Fruit fly (Drosophila melanogaster): ENCODE results near the gene CG7634.

The CG7634 gene

DNA sequence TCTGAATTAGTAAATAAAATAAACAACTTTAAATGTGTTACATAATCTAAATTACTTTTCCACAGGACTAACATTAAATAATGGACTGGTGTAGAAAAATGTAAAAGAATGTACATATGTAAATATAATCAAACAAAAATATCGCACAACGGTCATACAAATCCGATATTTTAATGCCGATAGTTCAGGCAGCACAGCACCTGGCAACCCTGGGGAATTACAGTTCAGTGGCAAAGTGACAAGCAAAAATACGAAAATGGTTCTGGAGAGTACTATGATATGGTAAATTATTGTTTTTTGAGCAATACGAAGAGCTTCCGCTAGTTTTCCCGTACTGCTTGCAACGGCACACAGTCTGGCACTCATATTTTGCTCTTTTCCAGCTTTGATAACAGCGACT lies 28.4 kb upstream of the CG7634 start, which contains the start of gene Rpn10:
Rpn10 (plus strand) TSS at position 144 of the 400 bp plus-strand sequence.
- no peak for TF ChIP-seq CG6792 (GFP tag; optimal IDR thresholded peaks at IDR 0.05)
- no peak for TF ChIP-seq Eip75B (GFP tag; optimal IDR thresholded peaks at IDR 0.05)
- TF ChIP-seq Sox102F (GFP tag; optimal IDR thresholded peaks at IDR 0.05), result no peak
- no peak for TF ChIP-seq CG32006 (GFP tag; optimal IDR thresholded peaks at IDR 0.05)
- no peak for TF ChIP-seq Met (GFP tag; optimal IDR thresholded peaks at IDR 0.05)
- peak; percentile 31 for TF ChIP-seq lz (GFP tag; optimal IDR thresholded peaks at IDR 0.05)
- TF ChIP-seq Hr38 (GFP tag; optimal IDR thresholded peaks at IDR 0.05), result no peak
- TF ChIP-seq svp (GFP tag), result no peak
- TF ChIP-seq acj6 (GFP tag; optimal IDR thresholded peaks at IDR 0.05), result no peak
- TF ChIP-seq CG6163 (GFP tag; IDR thresholded peaks at IDR 0.05), result no peak
- TF ChIP-seq net (GFP tag; optimal IDR thresholded peaks at IDR 0.05), result no peak
- TF ChIP-seq salr (GFP tag; optimal IDR thresholded peaks at IDR 0.05), result no peak
- no peak for TF ChIP-seq CG9139 (GFP tag; optimal IDR thresholded peaks at IDR 0.05)
- TF ChIP-seq Ets96B (tag; optimal IDR thresholded peaks at IDR 0.05), result no peak
- TF ChIP-seq spab (GFP tag; optimal IDR thresholded peaks at IDR 0.05), result no peak
- no peak for TF ChIP-seq dac (GFP tag; optimal IDR thresholded peaks at IDR 0.05)
- no peak for TF ChIP-seq pdm3 (GFP tag; optimal IDR thresholded peaks at IDR 0.05)
- no peak for TF ChIP-seq Blimp-1 (GFP tag; optimal IDR thresholded peaks at IDR 0.05)
- TF ChIP-seq topi (GFP tag; optimal IDR thresholded peaks at IDR 0.05), result peak; percentile 9
- TF ChIP-seq Ets21C (GFP tag; optimal IDR thresholded peaks at IDR 0.05), result no peak
- TF ChIP-seq CG4318 (GFP tag; optimal IDR thresholded peaks at IDR 0.05), result no peak
- TF ChIP-seq Hr4 (GFP tag; optimal IDR thresholded peaks at IDR 0.05), result no peak
- no peak for TF ChIP-seq CG7368 (GFP tag; optimal IDR thresholded peaks at IDR 0.05)
- TF ChIP-seq Sox15 (GFP tag; optimal IDR thresholded peaks at IDR 0.05), result no peak
- TF ChIP-seq CG15336 (GFP tag; IDR thresholded peaks at IDR 0.05), result no peak
- no peak for TF ChIP-seq fkh (GFP tag; optimal IDR thresholded peaks at IDR 0.05)
- no peak for TF ChIP-seq fd85E (GFP tag; optimal IDR thresholded peaks at IDR 0.05)
- no peak for TF ChIP-seq OdsH (GFP tag; optimal IDR thresholded peaks at IDR 0.05)
- TF ChIP-seq achi (GFP tag; optimal IDR thresholded peaks at IDR 0.05), result no peak
- peak; percentile 73 for TF ChIP-seq Eip78C (GFP tag)
- TF ChIP-seq CG6854 (GFP tag; optimal IDR thresholded peaks at IDR 0.05), result no peak
- TF ChIP-seq CG6808 (GFP tag; optimal IDR thresholded peaks at IDR 0.05), result no peak
- no peak for TF ChIP-seq cyc (GFP tag; optimal IDR thresholded peaks at IDR 0.05)
- no peak for TF ChIP-seq CG8632 (GFP tag; optimal IDR thresholded peaks at IDR 0.05)
- no peak for TF ChIP-seq Smox (GFP tag; optimal IDR thresholded peaks at IDR 0.05)
- TF ChIP-seq CG3032 (tag; optimal IDR thresholded peaks at IDR 0.05), result peak; percentile 25
- TF ChIP-seq CG34406 (GFP tag; optimal IDR thresholded peaks at IDR 0.05), result no peak
- TF ChIP-seq CG3919 (GFP tag; optimal IDR thresholded peaks at IDR 0.05), result no peak
- no peak for TF ChIP-seq CG10669 (GFP tag; optimal IDR thresholded peaks at IDR 0.05)
- TF ChIP-seq Hr39 (GFP tag; optimal IDR thresholded peaks at IDR 0.05), result no peak
- TF ChIP-seq CG8319 (GFP tag; optimal IDR thresholded peaks at IDR 0.05), result no peak
- peak; percentile 27 for TF ChIP-seq esn (GFP tag; optimal IDR thresholded peaks at IDR 0.05)
- no peak for TF ChIP-seq dsx (GFP tag; optimal IDR thresholded peaks at IDR 0.05; ENCODE audit: poor library complexity, severe bottlenecking)
- TF ChIP-seq CG31627 (GFP tag; optimal IDR thresholded peaks at IDR 0.05), result peak; percentile 40
- TF ChIP-seq CG11294 (GFP tag; IDR thresholded peaks at IDR 0.05), result no peak
- TF ChIP-seq Gug (GFP tag; IDR thresholded peaks at IDR 0.05), result no peak
- TF ChIP-seq CG11902 (GFP tag; optimal IDR thresholded peaks at IDR 0.05), result no peak
- TF ChIP-seq CG8119 (GFP tag; IDR thresholded peaks at IDR 0.05), result no peak
- TF ChIP-seq eg (GFP tag; IDR thresholded peaks at IDR 0.05), result no peak
- no peak for TF ChIP-seq ss (GFP tag; optimal IDR thresholded peaks at IDR 0.05)

All from whole organism, prepupa.